Fruit fly (Drosophila melanogaster) whole organism, embryonic: ENCODE data around the gene St2.

ENCODE experiments used
- Awh ChIP-seq: fragments of 200-800 bp; sonication (Bioruptor generic); IDR thresholded peaks from 2 replicates; pipeline ENCODE4, ENCODE4 v1.3.6; 2022; ENCODE audit warnings: missing biosample characterization, missing genetic modification characterization
- BtbVII ChIP-seq: fragments of 200-800 bp; sonication (Bioruptor generic); optimal IDR thresholded peaks from 3 replicates; lab custom pipeline; 2017; ENCODE audit warnings: missing biosample characterization, mild to moderate bottlenecking, missing genetic modification characterization
- CG10267 ChIP-seq: fragments of 200-800 bp; sonication (Bioruptor generic); optimal IDR thresholded peaks from 2 replicates; lab custom pipeline; 2018; ENCODE audit warnings: missing biosample characterization, mild to moderate bottlenecking, missing genetic modification characterization, moderate library complexity
- CG10366 ChIP-seq: fragments of 200-800 bp; sonication (Bioruptor generic); IDR thresholded peaks from 2 replicates; pipeline ENCODE4 v1.3.6; 2022; ENCODE audit warnings: missing biosample characterization, missing genetic modification characterization
- CG10431 ChIP-seq: fragments of 200-800 bp; sonication (Bioruptor generic); optimal IDR thresholded peaks from 3 replicates; lab custom pipeline; 2018; ENCODE audit warnings: missing biosample characterization, mild to moderate bottlenecking, missing genetic modification characterization
- CG10654 ChIP-seq: fragments of 200-800 bp; sonication (Bioruptor generic); optimal IDR thresholded peaks from 2 replicates; lab custom pipeline; 2016; ENCODE audit warnings: missing biosample characterization, missing genetic modification characterization
- CG11085 ChIP-seq: fragments of 200-800 bp; sonication (Bioruptor generic); IDR thresholded peaks from 2 replicates; pipeline ENCODE4 v1.3.6; 2022; ENCODE audit warnings: missing biosample characterization, missing genetic modification characterization
- CG11456 ChIP-seq: fragments of 200-800 bp; sonication (Bioruptor generic); IDR thresholded peaks from 3 replicates; pipeline ENCODE4 v1.3.6; 2022; ENCODE audit warnings: missing biosample characterization, missing genetic modification characterization
- CG11560 ChIP-seq: fragments of 200-800 bp; sonication (Bioruptor generic); IDR thresholded peaks from 3 replicates; pipeline ENCODE4 v1.3.6; 2022; ENCODE audit warnings: missing biosample characterization, missing genetic modification characterization
- CG12659 ChIP-seq: fragments of 200-800 bp; sonication (Bioruptor generic); optimal IDR thresholded peaks from 3 replicates; lab custom pipeline; 2017; ENCODE audit warnings: mild to moderate bottlenecking, missing biosample characterization, missing genetic modification reagents, missing genetic modification characterization
- CG15011 ChIP-seq: fragments of 200-800 bp; sonication (Bioruptor generic); optimal IDR thresholded peaks from 3 replicates; lab custom pipeline; 2018; ENCODE audit warnings: missing biosample characterization, mild to moderate bottlenecking, missing genetic modification characterization
- CG15601 ChIP-seq: fragments of 200-800 bp; sonication (Bioruptor generic); optimal IDR thresholded peaks from 3 replicates; lab custom pipeline; 2019; ENCODE audit warnings: missing biosample characterization, mild to moderate bottlenecking, missing genetic modification characterization, moderate library complexity
- CG17186 ChIP-seq: fragments of 200-800 bp; sonication (Bioruptor generic); optimal IDR thresholded peaks from 3 replicates; lab custom pipeline; 2017; ENCODE audit warnings: missing biosample characterization, missing genetic modification reagents, missing genetic modification characterization
- CG17361 ChIP-seq: fragments of 200-800 bp; sonication (Bioruptor generic); IDR thresholded peaks from 3 replicates; pipeline ENCODE4 v1.3.6; 2022; ENCODE audit warnings: missing biosample characterization, missing genetic modification characterization
- CG17612 ChIP-seq: fragments of 200-800 bp; sonication (Bioruptor generic); IDR thresholded peaks from 2 replicates; pipeline ENCODE4 v1.3.6; 2022; ENCODE audit warnings: missing biosample characterization, missing genetic modification characterization
- CG18476 ChIP-seq: fragments of 200-800 bp; sonication (Bioruptor generic); optimal IDR thresholded peaks from 2 replicates; lab custom pipeline; 2016; ENCODE audit warnings: missing biosample characterization, mild to moderate bottlenecking, missing genetic modification characterization
- CG18619 ChIP-seq: fragments of 200-800 bp; sonication (Bioruptor generic); optimal IDR thresholded peaks from 3 replicates; lab custom pipeline; 2017; ENCODE audit warnings: missing biosample characterization, mild to moderate bottlenecking, missing genetic modification characterization
- CG3407 ChIP-seq: fragments of 200-800 bp; sonication (Bioruptor generic); optimal IDR thresholded peaks from 2 replicates; lab custom pipeline; 2018; ENCODE audit warnings: missing biosample characterization, mild to moderate bottlenecking, missing genetic modification characterization
- CG7963 ChIP-seq: fragments of 200-800 bp; sonication (Bioruptor generic); IDR thresholded peaks from 3 replicates; pipeline ENCODE4 v1.3.6; 2022; ENCODE audit warnings: missing biosample characterization, missing genetic modification characterization; ENCODE audit not compliant: partially characterized antibody
- CG8944 ChIP-seq: fragments of 200-800 bp; sonication (Bioruptor generic); optimal IDR thresholded peaks from 3 replicates; lab custom pipeline; 2016; ENCODE audit warnings: missing biosample characterization, missing genetic modification characterization
- ERR ChIP-seq: fragments of 200-800 bp; sonication (Bioruptor generic); optimal IDR thresholded peaks from 2 replicates; lab custom pipeline; 2016; ENCODE audit warnings: missing biosample characterization, missing genetic modification characterization
- H2.0 ChIP-seq: fragments of 200-800 bp; sonication (Bioruptor generic); IDR thresholded peaks from 2 replicates; pipeline ENCODE4 v1.3.6; 2022; ENCODE audit warnings: missing biosample characterization, missing genetic modification characterization
- HLH54F ChIP-seq: fragments of 200-800 bp; sonication (Bioruptor generic); optimal IDR thresholded peaks from 3 replicates; lab custom pipeline; 2016; ENCODE audit warnings: missing biosample characterization, missing genetic modification characterization
- Hey ChIP-seq: fragments of 200-800 bp; sonication (Bioruptor generic); optimal IDR thresholded peaks from 3 replicates; lab custom pipeline; 2018; ENCODE audit warnings: missing biosample characterization, mild to moderate bottlenecking, missing genetic modification characterization
- HmgZ ChIP-seq: fragments of 200-800 bp; sonication (Bioruptor generic); optimal IDR thresholded peaks from 2 replicates; lab custom pipeline; 2018; ENCODE audit warnings: missing biosample characterization, mild to moderate bottlenecking, missing genetic modification characterization
- Med ChIP-seq: fragments of 200-800 bp; sonication (Bioruptor generic); peaks from one replicate; lab custom pipeline; 2016; ENCODE audit warnings: missing biosample characterization, missing genetic modification characterization, mild to moderate bottlenecking, inconsistent platforms, moderate library complexity
- Nf-YA ChIP-seq: fragments of 200-800 bp; sonication (Bioruptor generic); IDR thresholded peaks from 2 replicates; pipeline ENCODE4 v1.3.6; 2022; ENCODE audit warnings: missing biosample characterization, missing genetic modification characterization
- Poxn ChIP-seq: fragments of 200-800 bp; sonication (Bioruptor generic); IDR thresholded peaks from 2 replicates; pipeline ENCODE4 v1.3.6; 2022; ENCODE audit warnings: missing biosample characterization, missing genetic modification characterization
- Sry-β ChIP-seq: fragments of 200-800 bp; sonication (Bioruptor generic); optimal IDR thresholded peaks from 2 replicates; lab custom pipeline; 2018; ENCODE audit warnings: missing biosample characterization, mild to moderate bottlenecking, missing genetic modification characterization, moderate library complexity
- Xbp1 ChIP-seq: fragments of 200-800 bp; sonication (Bioruptor generic); optimal IDR thresholded peaks from 3 replicates; lab custom pipeline; 2016; ENCODE audit warnings: missing biosample characterization, mild to moderate bottlenecking, missing genetic modification characterization
- abd-A ChIP-seq: fragments of 200-800 bp; sonication (Bioruptor generic); optimal IDR thresholded peaks from 3 replicates; lab custom pipeline; 2019; ENCODE audit warnings: missing biosample characterization, mild to moderate bottlenecking, missing genetic modification characterization, moderate library complexity
- amos ChIP-seq: fragments of 200-800 bp; sonication (Bioruptor generic); IDR thresholded peaks from 2 replicates; pipeline ENCODE4 v1.3.6; 2022; ENCODE audit warnings: missing biosample characterization, missing genetic modification characterization; ENCODE audit not compliant: partially characterized antibody
- ara ChIP-seq: fragments of 200-800 bp; sonication (Bioruptor generic); IDR thresholded peaks from 2 replicates; pipeline ENCODE4 v1.3.6; 2022; ENCODE audit warnings: missing biosample characterization, missing genetic modification characterization
- ato ChIP-seq: fragments of 200-800 bp; sonication (Bioruptor generic); IDR thresholded peaks from 2 replicates; pipeline ENCODE4 v1.3.6; 2022; ENCODE audit warnings: missing biosample characterization, missing genetic modification characterization; ENCODE audit not compliant: partially characterized antibody
- chif ChIP-seq, 2 experiments: fragments of 200-800 bp; sonication (Bioruptor generic); optimal IDR thresholded peaks; 3 replicates each; lab custom pipeline; 2016; ENCODE audit warnings: missing biosample characterization in 2 of 2, missing genetic modification characterization in 2 of 2
- crol ChIP-seq: fragments of 200-800 bp; sonication (Bioruptor generic); IDR thresholded peaks from 2 replicates; pipeline ENCODE4 v1.3.6; 2022; ENCODE audit warnings: missing biosample characterization, missing genetic modification characterization
- cwo ChIP-seq: fragments of 200-800 bp; sonication (Bioruptor generic); optimal IDR thresholded peaks from 3 replicates; lab custom pipeline; 2017; ENCODE audit warnings: missing biosample characterization, missing genetic modification characterization, mild to moderate bottlenecking, moderate library complexity, missing genetic modification reagents
- fd64A ChIP-seq: fragments of 200-800 bp; sonication (Bioruptor generic); optimal IDR thresholded peaks from 3 replicates; lab custom pipeline; 2018; ENCODE audit warnings: missing biosample characterization, mild to moderate bottlenecking, missing genetic modification characterization
- gro ChIP-seq: fragments of 200-800 bp; sonication (Bioruptor generic); optimal IDR thresholded peaks from 2 replicates; lab custom pipeline; 2016; ENCODE audit warnings: missing biosample characterization, missing genetic modification characterization
- nom ChIP-seq: fragments of 200-800 bp; sonication (Bioruptor generic); optimal IDR thresholded peaks from 2 replicates; lab custom pipeline; 2017; ENCODE audit warnings: missing biosample characterization, missing genetic modification characterization, mild to moderate bottlenecking, moderate library complexity, missing genetic modification reagents
- p53 ChIP-seq: fragments of 200-800 bp; sonication (Bioruptor generic); optimal IDR thresholded peaks from 2 replicates; lab custom pipeline; 2016; ENCODE audit warnings: missing biosample characterization, missing genetic modification characterization
- pan ChIP-seq, 4 experiments: fragments of >200 bp in 3 of 4; fragments of 200-800 bp in 1 of 4; sonication (Bioruptor generic) in 1 of 4; optimal IDR thresholded peaks in 3 of 4; IDR thresholded peaks in 1 of 4; 2 replicates each; pipeline versions ENCODE4 v1.3.6 to Lab custom; 2017 to 2022; ENCODE audit warnings: missing biosample characterization in 2 of 4, missing genetic modification characterization in 2 of 4, mixed read lengths in 1 of 4
- pum ChIP-seq: fragments of 200-800 bp; sonication (Bioruptor generic); optimal IDR thresholded peaks from 2 replicates; lab custom pipeline; 2016; ENCODE audit warnings: missing biosample characterization, missing genetic modification characterization
- rib ChIP-seq: fragments of 200-800 bp; sonication (Bioruptor generic); IDR thresholded peaks from 2 replicates; pipeline ENCODE4 v1.3.6; 2022; ENCODE audit warnings: missing biosample characterization, missing genetic modification characterization
- ro ChIP-seq: fragments of 200-800 bp; sonication (Bioruptor generic); IDR thresholded peaks from 2 replicates; pipeline ENCODE4 v1.3.6; 2022; ENCODE audit warnings: missing biosample characterization, missing genetic modification characterization
- sim ChIP-seq: fragments of 200-800 bp; sonication (Bioruptor generic); IDR thresholded peaks from 2 replicates; pipeline ENCODE4 v1.3.6; 2022; ENCODE audit warnings: missing biosample characterization, missing genetic modification characterization
- sob ChIP-seq: fragments of 200-800 bp; sonication (Bioruptor generic); IDR thresholded peaks from 2 replicates; pipeline ENCODE4 v1.3.6; 2022; ENCODE audit warnings: missing biosample characterization, missing genetic modification characterization
- tgo ChIP-seq: fragments of 200-800 bp; sonication (Bioruptor generic); IDR thresholded peaks from 3 replicates; pipeline ENCODE4 v1.3.6; 2022; ENCODE audit warnings: missing biosample characterization, missing genetic modification characterization
- vfl ChIP-seq: fragments of 200-800 bp; sonication (Bioruptor generic); optimal IDR thresholded peaks from 2 replicates; lab custom pipeline; 2016; ENCODE audit warnings: missing biosample characterization, missing genetic modification characterization
- zf30C ChIP-seq: fragments of 200-800 bp; sonication (Bioruptor generic); optimal IDR thresholded peaks from 3 replicates; lab custom pipeline; 2018; ENCODE audit warnings: missing biosample characterization, mild to moderate bottlenecking, missing genetic modification characterization

The St2 gene

dm6 chr3R:9227330-9227729 lies 24.3 kb upstream of the St2 start (continued):
- TF ChIP-seq pum (GFP tag; lab: Kevin White, UChicago) (no peak), vfl (GFP tag; lab: Kevin White, UChicago) (peak; percentile 32), CG12659 (GFP tag; lab: Kevin White, UChicago) (peak; percentile 71), Sry-β (GFP tag; lab: Kevin White, UChicago) (no peak), CG17612 (GFP tag; lab: Robert Waterston, UW) (peak; percentile 70), ro (no peak), tgo (GFP tag; lab: Robert Waterston, UW) (peak; percentile 76), CG8944 (GFP tag; lab: Kevin White, UChicago) (no peak), rib (GFP tag; lab: Robert Waterston, UW) (no peak; the same call in 1 of the 2 replicates), Poxn (peak; percentile 63; the same call in 1 of the 2 replicates), CG18619 (GFP tag; lab: Kevin White, UChicago) (peak; percentile 65), fd64A (GFP tag; lab: Kevin White, UChicago) (no peak), chif (GFP tag; optimal IDR thresholded peaks at IDR 0.05; lab: Kevin White, UChicago) (no peak), Nf-YA (GFP tag; lab: Robert Waterston, UW) (peak; percentile 49; the same call in 1 of the 2 replicates), Med (GFP tag; lab: Kevin White, UChicago) (peak; percentile 83), CG11456 (GFP tag; lab: Robert Waterston, UW) (peak; percentile 81), CG18476 (GFP tag; lab: Kevin White, UChicago) (no peak), ERR (GFP tag; lab: Kevin White, UChicago) (no peak), nom (peak; percentile 18), ara (GFP tag; lab: Robert Waterston, UW) (no peak), BtbVII (GFP tag; lab: Kevin White, UChicago) (peak; percentile 63), Xbp1 (GFP tag; lab: Kevin White, UChicago) (peak; percentile 68), sob (GFP tag; lab: Robert Waterston, UW) (peak; percentile 84), cwo (GFP tag; lab: Kevin White, UChicago) (peak; percentile 30), CG10267 (tag; lab: Kevin White, UChicago) (peak; percentile 51), pan (optimal IDR thresholded peaks at IDR 0.05; lab: Kevin White, UChicago) (no peak), pan (GFP tag; optimal IDR thresholded peaks at IDR 0.05 in 1 of 2, IDR thresholded peaks at IDR 0.05 in 1 of 2) (peak in 1 of 2 experiments; percentile 90), CG15011 (GFP tag; lab: Kevin White, UChicago) (peak; percentile 62), Hey (no peak), amos (GFP tag; lab: Robert Waterston, UW) (no peak), gro (GFP tag; lab: Kevin White, UChicago) (no peak), HmgZ (tag; lab: Kevin White, UChicago) (no peak), zf30C (no peak), HLH54F (GFP tag; lab: Kevin White, UChicago) (peak; percentile 12), CG17361 (GFP tag; lab: Robert Waterston, UW) (peak; percentile 82), crol (GFP tag; lab: Robert Waterston, UW) (no peak), Awh (GFP tag; lab: Robert Waterston, UW) (peak; percentile 38; the same call in 1 of the 2 replicates), p53 (GFP tag; lab: Kevin White, UChicago) (no peak), CG10366 (GFP tag; lab: Robert Waterston, UW) (peak; percentile 82), CG11560 (tag; lab: Robert Waterston, UW) (0 out of 3 replicates have a peak, but pooled peaks have one; percentile 52), CG11085 (GFP tag; lab: Robert Waterston, UW) (peak; percentile 72), CG15601 (tag; lab: Kevin White, UChicago) (no peak), abd-A (tag; lab: Kevin White, UChicago) (no peak), CG3407 (GFP tag; lab: Kevin White, UChicago) (no peak), CG10654 (GFP tag; lab: Kevin White, UChicago) (peak; percentile 63), ato (GFP tag; lab: Robert Waterston, UW) (no peak), CG17186 (GFP tag; lab: Kevin White, UChicago) (no peak), CG10431 (GFP tag; lab: Kevin White, UChicago) (no peak), CG7963 (GFP tag; lab: Robert Waterston, UW) (no peak), H2.0 (GFP tag; lab: Robert Waterston, UW) (peak; percentile 79), sim (GFP tag; lab: Robert Waterston, UW) (0 out of 2 replicates have a peak, but pooled peaks have one; percentile 31)
